Fruit fly (Drosophila melanogaster) whole organism, prepupa: ENCODE data around the gene Wdr33.

Experiments used
- Blimp-1 ChIP-seq: fragments of 200-800 bp; sonication (Bioruptor generic); optimal IDR thresholded peaks from 3 replicates; lab custom pipeline; 2017; ENCODE audit warnings: missing biosample characterization, missing genetic modification characterization, mild to moderate bottlenecking, moderate library complexity, missing genetic modification reagents
- CG10631 ChIP-seq: fragments of 200-800 bp; sonication (Bioruptor generic); optimal IDR thresholded peaks from 2 replicates; lab custom pipeline; 2016; ENCODE audit warnings: missing biosample characterization, missing genetic modification characterization
- CG10669 ChIP-seq: fragments of 200-800 bp; sonication (Bioruptor generic); optimal IDR thresholded peaks from 3 replicates; lab custom pipeline; 2018; ENCODE audit warnings: missing biosample characterization, mild to moderate bottlenecking, missing genetic modification characterization, moderate library complexity
- CG11294 ChIP-seq: fragments of 200-800 bp; sonication (Bioruptor generic); IDR thresholded peaks from 2 replicates; pipeline ENCODE4 v1.3.6; 2022; ENCODE audit warnings: missing biosample characterization, missing genetic modification characterization
- CG11762 ChIP-seq: fragments of 200-800 bp; sonication (Bioruptor generic); optimal IDR thresholded peaks from 3 replicates; lab custom pipeline; 2016; ENCODE audit warnings: missing biosample characterization, missing genetic modification characterization; ENCODE audit not compliant: insufficient read depth
- CG11902 ChIP-seq: fragments of 200-800 bp; sonication (Bioruptor generic); optimal IDR thresholded peaks from 3 replicates; lab custom pipeline; 2016; ENCODE audit warnings: missing biosample characterization, missing genetic modification characterization
- CG15336 ChIP-seq: fragments of 200-800 bp; sonication (Bioruptor generic); IDR thresholded peaks from 2 replicates; pipeline ENCODE4 v1.3.6; 2022; ENCODE audit warnings: missing biosample characterization, missing genetic modification characterization
- CG16779 ChIP-seq: fragments of 200-800 bp; sonication (Bioruptor generic); optimal IDR thresholded peaks from 3 replicates; lab custom pipeline; 2017; ENCODE audit warnings: missing biosample characterization, mild to moderate bottlenecking, missing genetic modification characterization
- CG3032 ChIP-seq: fragments of 200-800 bp; optimal IDR thresholded peaks from 2 replicates; lab custom pipeline; 2019; ENCODE audit warnings: missing biosample characterization, mild to moderate bottlenecking, missing genetic modification characterization, moderate library complexity
- CG31627 ChIP-seq: fragments of 200-800 bp; sonication (Bioruptor generic); optimal IDR thresholded peaks from 3 replicates; lab custom pipeline; 2016; ENCODE audit warnings: missing biosample characterization, missing genetic modification characterization
- CG32006 ChIP-seq: fragments of 200-800 bp; sonication (Bioruptor generic); optimal IDR thresholded peaks from 3 replicates; lab custom pipeline; 2017; ENCODE audit warnings: missing biosample characterization, mild to moderate bottlenecking, missing genetic modification characterization
- CG34406 ChIP-seq: fragments of 200-800 bp; sonication (Bioruptor generic); optimal IDR thresholded peaks from 3 replicates; lab custom pipeline; 2016; ENCODE audit warnings: missing biosample characterization, missing genetic modification characterization
- CG3919 ChIP-seq: fragments of 200-800 bp; sonication (Bioruptor generic); optimal IDR thresholded peaks from 3 replicates; lab custom pipeline; 2016; ENCODE audit warnings: missing biosample characterization, missing genetic modification characterization
- CG4318 ChIP-seq: fragments of 200-800 bp; sonication (Bioruptor generic); optimal IDR thresholded peaks from 3 replicates; lab custom pipeline; 2017; ENCODE audit warnings: missing biosample characterization, mild to moderate bottlenecking, missing genetic modification characterization
- CG6163 ChIP-seq: fragments of 200-800 bp; sonication (Bioruptor generic); IDR thresholded peaks from 3 replicates; pipeline ENCODE4 v1.3.6; 2022; ENCODE audit warnings: missing biosample characterization, missing genetic modification characterization
- CG6276 ChIP-seq: fragments of 200-800 bp; sonication (Bioruptor generic); optimal IDR thresholded peaks from 2 replicates; lab custom pipeline; 2017; ENCODE audit warnings: missing biosample characterization, mild to moderate bottlenecking, missing genetic modification characterization
- CG6792 ChIP-seq: fragments of 200-800 bp; sonication (Bioruptor generic); optimal IDR thresholded peaks from 3 replicates; lab custom pipeline; 2016; ENCODE audit warnings: missing biosample characterization, missing genetic modification characterization
- CG6808 ChIP-seq: fragments of 200-800 bp; sonication (Bioruptor generic); optimal IDR thresholded peaks from 3 replicates; lab custom pipeline; 2017; ENCODE audit warnings: missing biosample characterization, missing genetic modification characterization, mild to moderate bottlenecking, moderate library complexity, missing genetic modification reagents
- CG6854 ChIP-seq: fragments of 200-800 bp; sonication (Bioruptor generic); optimal IDR thresholded peaks from 2 replicates; lab custom pipeline; 2017; ENCODE audit warnings: missing biosample characterization, mild to moderate bottlenecking, missing genetic modification characterization
- CG7368 ChIP-seq: fragments of 200-800 bp; sonication (Bioruptor generic); optimal IDR thresholded peaks from 3 replicates; lab custom pipeline; 2016; ENCODE audit warnings: missing biosample characterization, missing genetic modification characterization
- CG8119 ChIP-seq: fragments of 200-800 bp; sonication (Bioruptor generic); IDR thresholded peaks from 3 replicates; pipeline ENCODE4 v1.3.6; 2022; ENCODE audit warnings: missing biosample characterization, missing genetic modification characterization
- CG8319 ChIP-seq: fragments of 200-800 bp; sonication (Bioruptor generic); optimal IDR thresholded peaks from 3 replicates; lab custom pipeline; 2016; ENCODE audit warnings: missing biosample characterization, missing genetic modification characterization
- CG8632 ChIP-seq: fragments of 200-800 bp; sonication (Bioruptor generic); optimal IDR thresholded peaks from 3 replicates; lab custom pipeline; 2016; ENCODE audit warnings: missing biosample characterization, missing genetic modification characterization
- Eip93F ChIP-seq: fragments of 200-800 bp; sonication (Bioruptor generic); optimal IDR thresholded peaks from 2 replicates; lab custom pipeline; 2016; ENCODE audit warnings: missing biosample characterization, mild to moderate bottlenecking, missing genetic modification characterization
- Ets21C ChIP-seq: fragments of 200-800 bp; sonication (Bioruptor generic); optimal IDR thresholded peaks from 3 replicates; lab custom pipeline; 2016; ENCODE audit warnings: missing biosample characterization, missing genetic modification characterization
- Ets96B ChIP-seq: fragments of 200-800 bp; optimal IDR thresholded peaks from 2 replicates; lab custom pipeline; 2019; ENCODE audit warnings: missing biosample characterization, mild to moderate bottlenecking, missing genetic modification characterization, moderate library complexity
- Gug ChIP-seq: fragments of 200-800 bp; sonication (Bioruptor generic); IDR thresholded peaks from 2 replicates; pipeline ENCODE4 v1.3.6; 2022; ENCODE audit warnings: missing biosample characterization, missing genetic modification characterization
- Hr38 ChIP-seq: sonication (Bioruptor generic); optimal IDR thresholded peaks from 2 replicates; lab custom pipeline; 2016; ENCODE audit warnings: missing biosample characterization, missing genetic modification characterization
- Hr4 ChIP-seq: fragments of 200-800 bp; sonication (Bioruptor generic); optimal IDR thresholded peaks from 3 replicates; lab custom pipeline; 2016; ENCODE audit warnings: missing biosample characterization, missing genetic modification characterization
- Lpt ChIP-seq: fragments of 200-800 bp; sonication (Bioruptor generic); optimal IDR thresholded peaks from 3 replicates; lab custom pipeline; 2016; ENCODE audit warnings: missing biosample characterization, missing genetic modification characterization
- Met ChIP-seq: fragments of 200-800 bp; sonication (Bioruptor generic); optimal IDR thresholded peaks from 3 replicates; lab custom pipeline; 2016; ENCODE audit warnings: missing biosample characterization, missing genetic modification characterization
- Smox ChIP-seq: fragments of 200-800 bp; sonication (Bioruptor generic); optimal IDR thresholded peaks from 3 replicates; lab custom pipeline; 2016; ENCODE audit warnings: missing biosample characterization, missing genetic modification characterization
- Sox14 ChIP-seq: fragments of 200-800 bp; sonication (Bioruptor generic); optimal IDR thresholded peaks from 3 replicates; lab custom pipeline; 2016; ENCODE audit warnings: missing biosample characterization, missing genetic modification characterization
- Sox15 ChIP-seq: fragments of 200-800 bp; sonication (Bioruptor generic); optimal IDR thresholded peaks from 3 replicates; lab custom pipeline; 2016; ENCODE audit warnings: missing biosample characterization, missing genetic modification characterization
- achi ChIP-seq: fragments of 200-800 bp; sonication (Bioruptor generic); optimal IDR thresholded peaks from 3 replicates; lab custom pipeline; 2016; ENCODE audit warnings: missing biosample characterization, missing genetic modification characterization
- acj6 ChIP-seq: fragments of 200-800 bp; sonication (Bioruptor generic); optimal IDR thresholded peaks from 3 replicates; lab custom pipeline; 2016; ENCODE audit warnings: missing biosample characterization, missing genetic modification characterization
- cyc ChIP-seq: fragments of 200-800 bp; sonication (Bioruptor generic); optimal IDR thresholded peaks from 3 replicates; lab custom pipeline; 2016; ENCODE audit warnings: missing biosample characterization, missing genetic modification characterization
- dac ChIP-seq: fragments of 200-800 bp; sonication (Bioruptor generic); optimal IDR thresholded peaks from 2 replicates; lab custom pipeline; 2017; ENCODE audit warnings: missing biosample characterization, mild to moderate bottlenecking, missing genetic modification characterization
- eg ChIP-seq: fragments of 200-800 bp; sonication (Bioruptor generic); IDR thresholded peaks from 3 replicates; pipeline ENCODE4 v1.3.6; 2022; ENCODE audit warnings: missing biosample characterization, missing genetic modification characterization
- esn ChIP-seq: fragments of 200-800 bp; sonication (Bioruptor generic); optimal IDR thresholded peaks from 2 replicates; lab custom pipeline; 2016; ENCODE audit warnings: missing biosample characterization, mild to moderate bottlenecking, missing genetic modification characterization, moderate library complexity
- fd59A ChIP-seq: fragments of 200-800 bp; sonication (Bioruptor generic); optimal IDR thresholded peaks from 2 replicates; lab custom pipeline; 2017; ENCODE audit warnings: missing biosample characterization, mild to moderate bottlenecking, missing genetic modification characterization, missing genetic modification reagents
- fd85E ChIP-seq: fragments of 200-800 bp; sonication (Bioruptor generic); optimal IDR thresholded peaks from 3 replicates; lab custom pipeline; 2016; ENCODE audit warnings: missing biosample characterization, missing genetic modification characterization
- salr ChIP-seq, 2 experiments: fragments of 200-800 bp; sonication (Bioruptor generic); optimal IDR thresholded peaks; 3 replicates each; lab custom pipeline; 2016 to 2018; ENCODE audit warnings: missing biosample characterization in 2 of 2, missing genetic modification characterization in 2 of 2, mild to moderate bottlenecking in 1 of 2
- spab ChIP-seq: fragments of 200-800 bp; sonication (Bioruptor generic); optimal IDR thresholded peaks from 2 replicates; lab custom pipeline; 2017; ENCODE audit warnings: missing biosample characterization, mild to moderate bottlenecking, missing genetic modification characterization, missing genetic modification reagents
- ss ChIP-seq, 2 experiments: fragments of 200-800 bp; sonication (Bioruptor generic); optimal IDR thresholded peaks; 2 replicates in 1 of 2; 3 replicates in 1 of 2; lab custom pipeline; 2017 to 2018; ENCODE audit warnings: mild to moderate bottlenecking in 2 of 2, missing biosample characterization in 2 of 2, missing genetic modification characterization in 2 of 2, moderate library complexity in 1 of 2
- svp ChIP-seq: fragments of 200-800 bp; sonication (Bioruptor generic); peaks from one replicate; lab custom pipeline; 2016; ENCODE audit warnings: missing biosample characterization, missing genetic modification characterization

Wdr33 gene

dm6 chr3R:5617923-5618623, 42.4 kb upstream of the Wdr33 start (continued):
- TF ChIP-seq Lpt (GFP tag; lab: Kevin White, UChicago) (peak; percentile 34), Sox14 (GFP tag; lab: Kevin White, UChicago) (peak; percentile 74), Hr38 (GFP tag; lab: Kevin White, UChicago) (no peak), Blimp-1 (GFP tag; lab: Kevin White, UChicago) (no peak), CG6792 (peak; percentile 24), Hr4 (GFP tag; lab: Kevin White, UChicago) (peak; percentile 64), CG15336 (GFP tag; lab: Robert Waterston, UW) (peak; percentile 57), CG10669 (GFP tag; lab: Kevin White, UChicago) (peak; percentile 25), Eip93F (no peak), fd59A (GFP tag; lab: Kevin White, UChicago) (no peak), CG8119 (peak; percentile 59; the same call in 2 of the 3 replicates), CG3032 (tag; lab: Kevin White, UChicago) (peak; percentile 17), esn (peak; percentile 47), salr (GFP tag; optimal IDR thresholded peaks at IDR 0.05; lab: Kevin White, UChicago) (no peak), acj6 (peak; percentile 45), CG11294 (GFP tag; lab: Robert Waterston, UW) (no peak)

- TF ChIP-seq ss (GFP tag; optimal IDR thresholded peaks at IDR 0.05; lab: Kevin White, UChicago), result peak in 1 of 2 experiments; percentile 51
- peak; percentile 75 for TF ChIP-seq CG3919
- TF ChIP-seq Blimp-1 (GFP tag; lab: Kevin White, UChicago), result peak; percentile 5
- peak; percentile 76 for TF ChIP-seq CG6163 (GFP tag; lab: Robert Waterston, UW)
- peak; percentile 18 to 78 for TF ChIP-seq salr (GFP tag; optimal IDR thresholded peaks at IDR 0.05; lab: Kevin White, UChicago)
- peak; percentile 14 for TF ChIP-seq CG11762
- peak; percentile 57 for TF ChIP-seq CG11902 (GFP tag; lab: Kevin White, UChicago)
- peak; percentile 66 for TF ChIP-seq Smox (GFP tag; lab: Kevin White, UChicago)
- peak; percentile 15 for TF ChIP-seq fd85E (GFP tag; lab: Kevin White, UChicago)
- peak; percentile 69 for TF ChIP-seq CG6808 (GFP tag; lab: Kevin White, UChicago)
- peak; percentile 70 for TF ChIP-seq cyc (GFP tag; lab: Kevin White, UChicago)
- TF ChIP-seq Lpt (GFP tag; lab: Kevin White, UChicago), result peak; percentile 17
- TF ChIP-seq Hr4 (GFP tag; lab: Kevin White, UChicago), result peak; percentile 67
- TF ChIP-seq esn, result peak; percentile 82
- peak; percentile 49 for TF ChIP-seq CG10669 (GFP tag; lab: Kevin White, UChicago)
- no peak for TF ChIP-seq Eip93F
- peak; percentile 23 for TF ChIP-seq CG3032 (tag; lab: Kevin White, UChicago)
- TF ChIP-seq Hr38 (GFP tag; lab: Kevin White, UChicago), result no peak
- peak; percentile 65 for TF ChIP-seq CG31627
- peak; percentile 51 for TF ChIP-seq Gug
- peak; percentile 65 for TF ChIP-seq eg (GFP tag; lab: Robert Waterston, UW)
- TF ChIP-seq dac (GFP tag; lab: Kevin White, UChicago), result peak; percentile 55
- no peak for TF ChIP-seq CG6854 (GFP tag; lab: Kevin White, UChicago)
- peak; percentile 55 for TF ChIP-seq CG6792
- TF ChIP-seq CG34406, result peak; percentile 56
- TF ChIP-seq CG8319 (GFP tag; lab: Kevin White, UChicago), result peak; percentile 59
- TF ChIP-seq Met (GFP tag; lab: Kevin White, UChicago), result peak; percentile 69
- TF ChIP-seq CG4318 (GFP tag; lab: Kevin White, UChicago), result peak; percentile 73
- TF ChIP-seq CG10631 (GFP tag; lab: Kevin White, UChicago), result peak; percentile 60
- TF ChIP-seq CG7368 (GFP tag; lab: Kevin White, UChicago), result peak; percentile 36
- peak; percentile 55 for TF ChIP-seq Ets96B
- TF ChIP-seq spab (GFP tag; lab: Kevin White, UChicago), result peak; percentile 48
- TF ChIP-seq Ets21C (GFP tag; lab: Kevin White, UChicago), result peak; percentile 19
- peak; percentile 54 for TF ChIP-seq achi (GFP tag; lab: Kevin White, UChicago)
- TF ChIP-seq CG32006 (GFP tag; lab: Kevin White, UChicago), result peak; percentile 86
- no peak for TF ChIP-seq CG15336 (GFP tag; lab: Robert Waterston, UW)
- TF ChIP-seq CG6276, result peak; percentile 58
- TF ChIP-seq svp (GFP tag; lab: Kevin White, UChicago), result peak; percentile 90
- TF ChIP-seq CG8632 (GFP tag; lab: Kevin White, UChicago), result peak; percentile 65
- peak; percentile 54 for TF ChIP-seq Sox15 (GFP tag; lab: Kevin White, UChicago)
- TF ChIP-seq CG16779 (tag; lab: Kevin White, UChicago), result peak; percentile 16
These were observed 40.0 kb upstream of the Wdr33 start for dm6 chr3R:5620387-5620956.
